Worm (Caenorhabditis elegans): ENCODE results near the gene math-24.

The math-24 gene

ce11 chrII:1869120-1869519 is 30.9 kb upstream of the math-24 start, which contains the start of gene math-14:
Gene math-14, plus strand, starts transcription at chrII:1869420.
- TF ChIP-seq ztf-23 (GFP tag; IDR thresholded peaks at IDR 0.05): no peak
- TF ChIP-seq cog-1 (tag; optimal IDR thresholded peaks at IDR 0.05): no peak
- no peak for TF ChIP-seq T22C8.4 (GFP tag; IDR thresholded peaks at IDR 0.05)
- TF ChIP-seq tab-1 (GFP tag; IDR thresholded peaks at IDR 0.05): no peak
- no peak for TF ChIP-seq med-1 (GFP tag; optimal IDR thresholded peaks at IDR 0.05; ENCODE audit: insufficient read depth)
- no peak for TF ChIP-seq ztf-29 (GFP tag; IDR thresholded peaks at IDR 0.05)
- TF ChIP-seq klf-2 (GFP tag; conservative IDR thresholded peaks at IDR 0.05): no peak
- TF ChIP-seq ref-1 (GFP tag; conservative IDR thresholded peaks at IDR 0.05): no peak
- no peak for TF ChIP-seq flt-1 (GFP tag; IDR thresholded peaks at IDR 0.05)

DNA sequence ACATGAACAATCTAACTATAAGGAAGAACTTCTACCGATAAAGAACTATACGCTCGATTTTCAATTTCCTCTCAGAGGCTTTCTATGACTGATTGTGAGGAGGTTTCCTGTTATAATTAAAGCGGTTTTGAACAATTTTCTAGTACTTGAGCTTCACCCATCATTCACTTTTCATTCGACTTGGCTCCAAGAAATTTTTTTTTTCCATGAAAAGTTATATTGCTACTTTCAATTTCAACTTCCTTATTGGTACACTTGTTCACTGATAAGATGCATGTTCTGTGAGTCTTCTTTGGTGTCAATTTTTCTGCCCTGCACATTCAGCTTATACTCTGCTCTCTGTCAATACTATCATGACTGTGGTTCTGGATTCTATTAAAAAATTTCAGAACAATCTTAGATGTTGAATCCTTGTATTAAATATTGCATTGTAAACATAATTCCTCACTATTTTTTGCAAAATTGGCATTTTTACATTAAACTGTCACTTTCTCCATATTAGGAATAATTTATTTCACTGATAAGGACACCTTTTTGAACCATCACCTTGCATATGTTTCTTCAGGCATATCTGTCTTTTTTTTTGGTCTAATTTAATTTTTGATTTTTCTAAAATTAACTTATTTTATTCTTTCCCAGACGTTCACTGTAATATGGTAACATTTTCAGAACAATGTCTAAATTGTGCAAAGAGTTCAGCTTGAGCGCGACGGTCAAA is 29.0 kb upstream of the math-24 start, which contains the start of gene math-10:
math-10 (plus strand) TSS at position 668 of the 718 bp plus-strand sequence.
- no peak for TF ChIP-seq ztf-29 (GFP tag; IDR thresholded peaks at IDR 0.05)
- TF ChIP-seq ztf-23 (GFP tag; IDR thresholded peaks at IDR 0.05): no peak
- no peak for TF ChIP-seq klf-2 (GFP tag; conservative IDR thresholded peaks at IDR 0.05)
- TF ChIP-seq cog-1 (tag; optimal IDR thresholded peaks at IDR 0.05): no peak
- TF ChIP-seq tab-1 (GFP tag; IDR thresholded peaks at IDR 0.05): no peak
- no peak for TF ChIP-seq flt-1 (GFP tag; IDR thresholded peaks at IDR 0.05)
- no peak for TF ChIP-seq ref-1 (GFP tag; conservative IDR thresholded peaks at IDR 0.05)
- TF ChIP-seq T22C8.4 (GFP tag; IDR thresholded peaks at IDR 0.05): no peak
- no peak for TF ChIP-seq med-1 (GFP tag; optimal IDR thresholded peaks at IDR 0.05; ENCODE audit: insufficient read depth)

ce11 chrII:1875658-1876057 is 24.4 kb upstream of the math-24 start, which contains the start of gene math-13:
Gene math-13, plus strand, starts transcription at chrII:1875958.
- TF ChIP-seq T22C8.4 (GFP tag; IDR thresholded peaks at IDR 0.05) (no peak), ztf-23 (GFP tag; IDR thresholded peaks at IDR 0.05) (no peak), flt-1 (GFP tag; IDR thresholded peaks at IDR 0.05) (no peak), ref-1 (GFP tag; conservative IDR thresholded peaks at IDR 0.05) (no peak), klf-2 (GFP tag; conservative IDR thresholded peaks at IDR 0.05) (no peak)

DNA sequence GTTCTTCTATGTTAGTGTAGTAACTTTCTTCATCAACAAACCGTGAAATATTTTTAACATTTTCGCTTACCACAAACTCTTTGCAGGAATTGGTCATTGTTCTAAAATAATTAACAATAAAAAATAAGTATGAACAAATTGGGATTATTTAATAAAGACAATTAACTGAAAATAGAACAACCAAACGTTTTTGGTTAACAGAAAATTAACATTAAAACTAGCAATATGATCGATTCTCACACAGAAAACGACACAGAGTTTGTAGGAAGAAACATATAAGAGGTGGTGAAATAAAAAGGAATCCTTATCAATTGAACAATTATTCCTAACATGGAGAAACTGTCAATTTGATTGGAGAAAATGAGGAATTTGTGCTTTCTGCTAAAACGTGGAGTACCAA is 21.4 kb upstream of the math-24 start, which contains the start of gene math-16:
math-16 (minus strand) TSS at position 101 of the 400 bp plus-strand sequence.
- no peak for TF ChIP-seq ztf-23 (GFP tag; IDR thresholded peaks at IDR 0.05)
- no peak for TF ChIP-seq ztf-29 (GFP tag; IDR thresholded peaks at IDR 0.05)
- TF ChIP-seq cog-1 (tag; optimal IDR thresholded peaks at IDR 0.05): no peak
- TF ChIP-seq flt-1 (GFP tag; IDR thresholded peaks at IDR 0.05): no peak
- no peak for TF ChIP-seq klf-2 (GFP tag; conservative IDR thresholded peaks at IDR 0.05)
- no peak for TF ChIP-seq T22C8.4 (GFP tag; IDR thresholded peaks at IDR 0.05)
- TF ChIP-seq tab-1 (GFP tag; IDR thresholded peaks at IDR 0.05): no peak
- no peak for TF ChIP-seq med-1 (GFP tag; optimal IDR thresholded peaks at IDR 0.05; ENCODE audit: insufficient read depth)

- no peak for TF ChIP-seq cog-1 (tag; optimal IDR thresholded peaks at IDR 0.05)
Measured at ce11 chrII:1882705-1883104, 17.3 kb upstream of the math-24 start, which contains the start of gene math-5. Gene math-5, minus strand, starts transcription at chrII:1882805.

DNA sequence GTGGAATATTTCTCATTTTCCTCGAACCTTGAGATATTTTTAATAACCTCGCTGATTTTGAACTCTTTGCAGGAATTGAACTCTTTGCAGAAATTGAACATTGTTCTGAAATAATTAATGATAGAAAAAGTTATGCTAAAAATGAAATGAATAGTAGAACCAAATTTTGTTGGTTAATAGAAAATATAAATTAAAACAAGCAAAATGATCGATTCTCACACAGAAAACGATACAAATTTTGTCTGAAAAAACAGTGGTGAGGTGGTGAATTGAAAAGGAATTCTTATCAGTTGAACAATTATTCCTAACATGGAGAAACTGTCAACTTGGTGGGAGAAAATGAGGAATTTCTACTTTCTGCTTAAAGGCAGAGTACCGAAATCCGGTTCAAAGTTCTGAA is 15.4 kb upstream of the math-24 start, which contains the start of gene math-6:
math-6 (minus strand) TSS at position 101 of the 400 bp plus-strand sequence.
- TF ChIP-seq flt-1 (GFP tag; IDR thresholded peaks at IDR 0.05) (no peak), tab-1 (GFP tag; IDR thresholded peaks at IDR 0.05) (no peak), ztf-29 (GFP tag; IDR thresholded peaks at IDR 0.05) (no peak), klf-2 (GFP tag; conservative IDR thresholded peaks at IDR 0.05) (no peak), ztf-23 (GFP tag; IDR thresholded peaks at IDR 0.05) (no peak), med-1 (GFP tag; optimal IDR thresholded peaks at IDR 0.05; ENCODE audit: insufficient read depth) (no peak), ref-1 (GFP tag; conservative IDR thresholded peaks at IDR 0.05) (no peak), T22C8.4 (GFP tag; IDR thresholded peaks at IDR 0.05) (no peak), cog-1 (tag; optimal IDR thresholded peaks at IDR 0.05) (no peak)

ce11 chrII:1886379-1886778 is 13.7 kb upstream of the math-24 start, which contains the start of gene math-7:
Gene math-7, minus strand, starts transcription at chrII:1886479.
- TF ChIP-seq cog-1 (tag; optimal IDR thresholded peaks at IDR 0.05): no peak
- TF ChIP-seq flt-1 (GFP tag; IDR thresholded peaks at IDR 0.05): no peak
- no peak for TF ChIP-seq ztf-23 (GFP tag; IDR thresholded peaks at IDR 0.05)
- TF ChIP-seq T22C8.4 (GFP tag; IDR thresholded peaks at IDR 0.05): no peak
- no peak for TF ChIP-seq ztf-29 (GFP tag; IDR thresholded peaks at IDR 0.05)
- TF ChIP-seq med-1 (GFP tag; optimal IDR thresholded peaks at IDR 0.05; ENCODE audit: insufficient read depth): no peak
- no peak for TF ChIP-seq ref-1 (GFP tag; conservative IDR thresholded peaks at IDR 0.05)
- TF ChIP-seq klf-2 (GFP tag; conservative IDR thresholded peaks at IDR 0.05): no peak
- TF ChIP-seq tab-1 (GFP tag; IDR thresholded peaks at IDR 0.05): no peak

- TF ChIP-seq cog-1 (tag; optimal IDR thresholded peaks at IDR 0.05) (no peak), flt-1 (GFP tag; IDR thresholded peaks at IDR 0.05) (no peak), T22C8.4 (GFP tag; IDR thresholded peaks at IDR 0.05) (no peak), ref-1 (GFP tag; conservative IDR thresholded peaks at IDR 0.05) (no peak), ztf-29 (GFP tag; IDR thresholded peaks at IDR 0.05) (no peak), ztf-23 (GFP tag; IDR thresholded peaks at IDR 0.05) (no peak), med-1 (GFP tag; optimal IDR thresholded peaks at IDR 0.05; ENCODE audit: insufficient read depth) (no peak), klf-2 (GFP tag; conservative IDR thresholded peaks at IDR 0.05) (no peak), tab-1 (GFP tag; IDR thresholded peaks at IDR 0.05) (no peak)
Measured at ce11 chrII:1889071-1889470, 11.0 kb upstream of the math-24 start, which contains the start of gene math-8. Gene math-8, minus strand, starts transcription at chrII:1889171.

ce11 chrII:1890682-1891081 is 9.4 kb upstream of the math-24 start, which contains the start of gene math-9:
Gene math-9, minus strand, starts transcription at chrII:1890782.
- no peak for TF ChIP-seq cog-1 (tag; optimal IDR thresholded peaks at IDR 0.05)
- TF ChIP-seq flt-1 (GFP tag; IDR thresholded peaks at IDR 0.05): no peak
- no peak for TF ChIP-seq klf-2 (GFP tag; conservative IDR thresholded peaks at IDR 0.05)
- TF ChIP-seq T22C8.4 (GFP tag; IDR thresholded peaks at IDR 0.05): no peak
- no peak for TF ChIP-seq ref-1 (GFP tag; conservative IDR thresholded peaks at IDR 0.05)
- TF ChIP-seq ztf-29 (GFP tag; IDR thresholded peaks at IDR 0.05): no peak
- TF ChIP-seq tab-1 (GFP tag; IDR thresholded peaks at IDR 0.05): no peak
- TF ChIP-seq med-1 (GFP tag; optimal IDR thresholded peaks at IDR 0.05; ENCODE audit: insufficient read depth): no peak
- no peak for TF ChIP-seq ztf-23 (GFP tag; IDR thresholded peaks at IDR 0.05)
